Fruit fly (Drosophila melanogaster) whole organism, wandering third instar larva: Measurements from ENCODE around the gene BigH1.

Experiments used
- Abd-B ChIP-seq: fragments of >200 bp; optimal IDR thresholded peaks from 2 replicates; lab custom pipeline; 2017; ENCODE audit warnings: missing biosample characterization, missing genetic modification characterization
- CG32264 ChIP-seq: fragments of 200-800 bp; sonication (Bioruptor generic); optimal IDR thresholded peaks from 2 replicates; lab custom pipeline; 2016; ENCODE audit warnings: missing biosample characterization, missing genetic modification characterization
- CG9705 ChIP-seq: fragments of 200-800 bp; sonication (Bioruptor generic); optimal IDR thresholded peaks from 2 replicates; lab custom pipeline; 2018; ENCODE audit warnings: missing biosample characterization, mild to moderate bottlenecking, missing genetic modification characterization
- CrebA ChIP-seq: fragments of 200-800 bp; sonication (Bioruptor generic); optimal IDR thresholded peaks from 2 replicates; lab custom pipeline; 2016; ENCODE audit warnings: missing biosample characterization, mild to moderate bottlenecking, missing genetic modification characterization, borderline replicate concordance
- Dfd ChIP-seq: fragments of >200 bp; optimal IDR thresholded peaks from 2 replicates; lab custom pipeline; 2017; ENCODE audit warnings: missing biosample characterization, missing genetic modification characterization
- Dif ChIP-seq: fragments of 200-275, 200-300 bp; sonication (Bioruptor generic); optimal IDR thresholded peaks from 2 replicates; lab custom pipeline; 2018; ENCODE audit warnings: missing biosample characterization, missing genetic modification characterization; ENCODE audit not compliant: partially characterized antibody
- GATAd ChIP-seq: sonication (Bioruptor generic); optimal IDR thresholded peaks from 2 replicates; lab custom pipeline; 2016; ENCODE audit warnings: missing biosample characterization, missing genetic modification characterization
- HLH106 ChIP-seq: fragments of 200-800 bp; optimal IDR thresholded peaks from 3 replicates; lab custom pipeline; 2019; ENCODE audit warnings: missing biosample characterization, mild to moderate bottlenecking, missing genetic modification characterization, moderate library complexity
- Hnf4 ChIP-seq: fragments of 200-800 bp; sonication (Bioruptor generic); optimal IDR thresholded peaks from 2 replicates; lab custom pipeline; 2016; ENCODE audit warnings: missing biosample characterization, mild to moderate bottlenecking, missing genetic modification characterization
- Hr78 ChIP-seq: fragments of >200 bp; optimal IDR thresholded peaks from 2 replicates; lab custom pipeline; 2017; ENCODE audit warnings: missing biosample characterization, missing genetic modification characterization
- Hr83 ChIP-seq: fragments of 200-300 bp; sonication (Bioruptor generic); optimal IDR thresholded peaks from 2 replicates; lab custom pipeline; 2016; ENCODE audit warnings: missing biosample characterization, mild to moderate bottlenecking, missing genetic modification characterization, moderate library complexity; ENCODE audit not compliant: poor library complexity, severe bottlenecking
- Jra ChIP-seq: sonication (Bioruptor generic); optimal IDR thresholded peaks from 2 replicates; lab custom pipeline; 2016; ENCODE audit warnings: missing biosample characterization, missing genetic modification characterization
- Mio ChIP-seq: sonication (Bioruptor generic); optimal IDR thresholded peaks from 2 replicates; lab custom pipeline; 2016; ENCODE audit warnings: missing biosample characterization, missing genetic modification characterization
- Myc ChIP-seq: fragments of >200 bp; optimal IDR thresholded peaks from 2 replicates; lab custom pipeline; 2017
- N ChIP-seq: fragments of >200 bp; optimal IDR thresholded peaks from 2 replicates; lab custom pipeline; 2018; ENCODE audit warnings: missing biosample characterization, missing external identifiers, missing genetic modification characterization
- OdsH ChIP-seq: fragments of 200-800 bp; sonication (Bioruptor generic); optimal IDR thresholded peaks from 2 replicates; lab custom pipeline; 2016; ENCODE audit warnings: missing biosample characterization, mild to moderate bottlenecking, missing genetic modification characterization
- Rel ChIP-seq, 2 experiments: fragments of 200-800 bp; sonication (Bioruptor generic) in 1 of 2; optimal IDR thresholded peaks; 2 replicates in 1 of 2; 3 replicates in 1 of 2; lab custom pipeline; 2016 to 2019; ENCODE audit warnings: mild to moderate bottlenecking in 2 of 2, missing biosample characterization in 2 of 2, missing genetic modification characterization in 2 of 2, moderate library complexity in 1 of 2
- Sp1 ChIP-seq: fragments of 200-800 bp; sonication (Bioruptor generic); optimal IDR thresholded peaks from 3 replicates; lab custom pipeline; 2019; ENCODE audit warnings: missing biosample characterization, mild to moderate bottlenecking, missing genetic modification characterization, moderate library complexity
- Vsx2 ChIP-seq: fragments of 200-300, 225-300 bp; sonication (Bioruptor generic); optimal IDR thresholded peaks from 2 replicates; lab custom pipeline; 2018; ENCODE audit warnings: missing biosample characterization, missing genetic modification characterization; ENCODE audit not compliant: partially characterized antibody
- br ChIP-seq: fragments of 200-800 bp; sonication (Bioruptor generic); optimal IDR thresholded peaks from 2 replicates; lab custom pipeline; 2016; ENCODE audit warnings: missing biosample characterization, missing genetic modification characterization
- brk ChIP-seq: fragments of 200-800 bp; sonication (Bioruptor generic); optimal IDR thresholded peaks from 2 replicates; lab custom pipeline; 2016; ENCODE audit warnings: missing biosample characterization, mild to moderate bottlenecking, missing genetic modification characterization
- dl ChIP-seq, 2 experiments: fragments of 175-275, 200-275 bp in 1 of 2; fragments of 200-275 bp in 1 of 2; sonication (Bioruptor generic); optimal IDR thresholded peaks; lab custom pipeline; 2018; ENCODE audit warnings: mild to moderate bottlenecking in 2 of 2, missing biosample characterization in 2 of 2, missing genetic modification characterization in 2 of 2, moderate library complexity in 2 of 2; ENCODE audit not compliant: partially characterized antibody in 2 of 2, insufficient read depth in 1 of 2
- dmrt93B ChIP-seq: fragments of 200-800 bp; sonication (Bioruptor generic); optimal IDR thresholded peaks from 2 replicates; lab custom pipeline; 2018; ENCODE audit warnings: missing biosample characterization, mild to moderate bottlenecking, missing genetic modification characterization
- dsf ChIP-seq: sonication (Bioruptor generic); optimal IDR thresholded peaks from 2 replicates; lab custom pipeline; 2016; ENCODE audit warnings: missing biosample characterization, missing genetic modification characterization, borderline replicate concordance
- ey ChIP-seq: fragments of 200-800 bp; sonication (Bioruptor generic); optimal IDR thresholded peaks from 2 replicates; lab custom pipeline; 2016; ENCODE audit warnings: missing biosample characterization, missing genetic modification characterization
- foxo ChIP-seq, 2 experiments: fragments of 200-800 bp; sonication (Bioruptor generic); optimal IDR thresholded peaks; 2 replicates in 1 of 2; 3 replicates in 1 of 2; lab custom pipeline; 2016 to 2017; ENCODE audit warnings: missing biosample characterization in 2 of 2, missing genetic modification characterization in 2 of 2
- fru ChIP-seq: fragments of 200-800 bp; sonication (Bioruptor generic); optimal IDR thresholded peaks from 3 replicates; lab custom pipeline; 2016; ENCODE audit warnings: missing biosample characterization, mild to moderate bottlenecking, missing genetic modification characterization
- h ChIP-seq: fragments of 200-800 bp; sonication (Bioruptor generic); optimal IDR thresholded peaks from 3 replicates; lab custom pipeline; 2016; ENCODE audit warnings: missing biosample characterization, mild to moderate bottlenecking, missing genetic modification characterization
- jim ChIP-seq: fragments of 175-275, 200-325 bp; sonication (Bioruptor generic); optimal IDR thresholded peaks from 2 replicates; lab custom pipeline; 2016; ENCODE audit warnings: missing biosample characterization, mild to moderate bottlenecking, missing genetic modification characterization
- lola ChIP-seq: fragments of >200 bp; optimal IDR thresholded peaks from 2 replicates; lab custom pipeline; 2017; ENCODE audit warnings: missing biosample characterization, missing genetic modification characterization
- pan ChIP-seq: fragments of >200 bp; optimal IDR thresholded peaks from 2 replicates; lab custom pipeline; 2017
- psq ChIP-seq: fragments of 200-800 bp; sonication (Bioruptor generic); optimal IDR thresholded peaks from 3 replicates; lab custom pipeline; 2017; ENCODE audit warnings: missing biosample characterization, mild to moderate bottlenecking, missing genetic modification characterization, moderate library complexity
- rgr ChIP-seq: fragments of 200-800 bp; sonication (Bioruptor generic); optimal IDR thresholded peaks from 3 replicates; lab custom pipeline; 2016; ENCODE audit warnings: missing biosample characterization, mild to moderate bottlenecking, missing genetic modification characterization
- sage ChIP-seq: fragments of 200-800 bp; sonication (Bioruptor generic); optimal IDR thresholded peaks from 2 replicates; lab custom pipeline; 2016; ENCODE audit warnings: missing biosample characterization, mild to moderate bottlenecking, missing genetic modification characterization
- sv ChIP-seq: fragments of 200-800 bp; sonication (Bioruptor generic); optimal IDR thresholded peaks from 3 replicates; lab custom pipeline; 2016; ENCODE audit warnings: missing biosample characterization, missing genetic modification characterization
- tai ChIP-seq: sonication (Bioruptor generic); optimal IDR thresholded peaks from 2 replicates; lab custom pipeline; 2016; ENCODE audit warnings: missing biosample characterization, missing genetic modification characterization
- usp ChIP-seq: fragments of >200 bp; optimal IDR thresholded peaks from 2 replicates; lab custom pipeline; 2017; ENCODE audit warnings: missing biosample characterization, missing genetic modification characterization
- woc ChIP-seq: sonication (Bioruptor generic); optimal IDR thresholded peaks from 2 replicates; lab custom pipeline; 2016; ENCODE audit warnings: missing biosample characterization, mild to moderate bottlenecking, missing genetic modification characterization

Gene BigH1

DNA sequence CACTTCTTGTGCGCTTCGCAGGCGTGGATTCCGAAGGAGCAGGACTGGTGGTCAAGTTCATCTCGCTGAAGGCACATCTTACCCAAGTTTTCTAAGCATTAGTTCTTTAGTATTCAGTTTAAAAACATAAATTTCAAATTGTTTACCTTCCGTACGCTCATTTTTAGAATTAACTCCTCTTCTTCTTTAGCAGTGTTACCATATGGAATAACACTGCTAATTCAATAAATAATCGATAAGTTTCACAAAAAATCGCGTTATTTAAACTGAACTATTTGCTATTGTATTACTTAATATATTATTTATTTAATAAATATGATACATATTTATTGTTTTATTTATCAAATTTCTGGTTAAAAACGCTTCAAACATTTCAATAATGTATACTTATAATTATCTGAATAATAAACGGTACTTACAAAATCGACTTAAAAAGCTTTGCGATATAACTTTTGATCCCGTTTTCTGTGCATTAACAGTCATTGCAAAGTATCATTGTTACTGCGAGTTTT, at the start of gene BigH1, which contains the start of gene Rad17:
BigH1 (plus strand) TSS at position 462 of the 512 bp plus-strand sequence.
Rad17 (minus strand) TSS at position 209 of the 512 bp plus-strand sequence.
- TF ChIP-seq lola (GFP tag; lab: Kevin White, UChicago) (no peak), Sp1 (GFP tag; lab: Kevin White, UChicago) (no peak), pan (lab: Kevin White, UChicago) (no peak), Hr78 (GFP tag; lab: Kevin White, UChicago) (no peak), usp (GFP tag; lab: Kevin White, UChicago) (no peak), Rel (GFP tag; optimal IDR thresholded peaks at IDR 0.05; lab: Kevin White, UChicago) (no peak), Rel (tag; optimal IDR thresholded peaks at IDR 0.05; lab: Kevin White, UChicago) (no peak), sv (GFP tag; lab: Kevin White, UChicago) (no peak), GATAd (GFP tag; lab: Kevin White, UChicago) (no peak), brk (no peak), N (GFP tag; lab: Kevin White, UChicago) (no peak), fru (GFP tag; lab: Kevin White, UChicago) (no peak), Abd-B (GFP tag; lab: Kevin White, UChicago) (no peak), Hnf4 (GFP tag; lab: Kevin White, UChicago) (no peak), HLH106 (no peak), CrebA (GFP tag; lab: Kevin White, UChicago) (no peak)

DNA sequence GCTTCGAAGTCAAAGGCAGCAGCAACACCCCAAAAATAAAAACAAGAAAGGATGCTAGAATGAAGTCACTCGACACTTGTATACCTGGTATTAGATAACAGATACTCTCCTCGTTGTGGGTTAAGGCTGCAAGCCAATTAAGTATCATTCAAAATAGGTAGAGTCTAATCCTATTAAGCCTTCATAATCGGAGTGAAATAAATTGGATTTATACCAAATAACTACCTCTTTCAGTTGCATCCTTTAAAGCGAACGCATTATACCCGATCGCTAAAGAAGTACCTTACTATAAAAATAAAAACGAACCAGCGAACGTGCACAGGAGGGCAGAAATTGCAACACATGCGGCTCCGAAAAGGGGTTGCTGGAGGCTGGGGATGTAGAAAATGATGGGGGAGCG, 40.7 kb upstream of the BigH1 start:
- no peak for TF ChIP-seq N (GFP tag; lab: Kevin White, UChicago)
- TF ChIP-seq psq (GFP tag; lab: Kevin White, UChicago) = peak; percentile 21
- TF ChIP-seq, all 38 proteins: peak for 1

dm6 chr3R:14624088-14624619, 39.1 kb upstream of the BigH1 start:
- TF ChIP-seq dmrt93B (GFP tag; lab: Kevin White, UChicago) = peak; percentile 60
- no peak for TF ChIP-seq usp (GFP tag; lab: Kevin White, UChicago)
- peak; percentile 69 for TF ChIP-seq woc
- no peak for TF ChIP-seq Jra (GFP tag; lab: Kevin White, UChicago)
- peak; percentile 83 for TF ChIP-seq fru (GFP tag; lab: Kevin White, UChicago)
- peak; percentile 75 for TF ChIP-seq Sp1 (GFP tag; lab: Kevin White, UChicago)
- TF ChIP-seq ey (GFP tag; lab: Kevin White, UChicago) = peak; percentile 78
- no peak for TF ChIP-seq Rel (GFP tag; optimal IDR thresholded peaks at IDR 0.05; lab: Kevin White, UChicago)
- TF ChIP-seq Rel (tag; optimal IDR thresholded peaks at IDR 0.05; lab: Kevin White, UChicago) = no peak
- peak; percentile 5 for TF ChIP-seq CG32264 (GFP tag; lab: Kevin White, UChicago)
- TF ChIP-seq Hr78 (GFP tag; lab: Kevin White, UChicago) = no peak
- no peak for TF ChIP-seq Myc
- no peak for TF ChIP-seq Mio (GFP tag; lab: Kevin White, UChicago)
- TF ChIP-seq CrebA (GFP tag; lab: Kevin White, UChicago) = no peak
- TF ChIP-seq N (GFP tag; lab: Kevin White, UChicago) = no peak
- TF ChIP-seq sv (GFP tag; lab: Kevin White, UChicago) = peak; percentile 11
- TF ChIP-seq Abd-B (GFP tag; lab: Kevin White, UChicago) = no peak
- TF ChIP-seq sage (GFP tag; lab: Kevin White, UChicago) = peak; percentile 28
- no peak for TF ChIP-seq Hr83 (GFP tag; lab: Kevin White, UChicago)
- peak; percentile 36 for TF ChIP-seq Dif (GFP tag; lab: Kevin White, UChicago)
- TF ChIP-seq OdsH (GFP tag; lab: Kevin White, UChicago) = peak; percentile 76
- no peak for TF ChIP-seq pan (lab: Kevin White, UChicago)
- peak; percentile 37 to 58 for TF ChIP-seq dl (GFP tag; optimal IDR thresholded peaks at IDR 0.05; lab: Kevin White, UChicago; ENCODE audit: insufficient read depth in 1 of 2, partially characterized antibody in 2 of 2)
- TF ChIP-seq Hnf4 (GFP tag; lab: Kevin White, UChicago) = peak; percentile 57
- no peak for TF ChIP-seq Vsx2
- TF ChIP-seq foxo (GFP tag; optimal IDR thresholded peaks at IDR 0.05; lab: Kevin White, UChicago) = peak in 1 of 2 experiments; percentile 75
- no peak for TF ChIP-seq brk
- no peak for TF ChIP-seq jim (GFP tag; lab: Kevin White, UChicago)
- peak; percentile 9 for TF ChIP-seq dsf
- TF ChIP-seq HLH106 = peak; percentile 64
- TF ChIP-seq CG9705 (GFP tag; lab: Kevin White, UChicago) = no peak
- peak; percentile 84 for TF ChIP-seq h (GFP tag; lab: Kevin White, UChicago)
- TF ChIP-seq tai (GFP tag; lab: Kevin White, UChicago) = no peak
- peak; percentile 75 for TF ChIP-seq br (GFP tag; lab: Kevin White, UChicago)
- no peak for TF ChIP-seq lola (GFP tag; lab: Kevin White, UChicago)
- peak; percentile 45 for TF ChIP-seq psq (GFP tag; lab: Kevin White, UChicago)
- no peak for TF ChIP-seq GATAd (GFP tag; lab: Kevin White, UChicago)
- peak; percentile 80 for TF ChIP-seq rgr (GFP tag; lab: Kevin White, UChicago)
- no peak for TF ChIP-seq Dfd (GFP tag; lab: Kevin White, UChicago)
